Worm (Caenorhabditis elegans) whole organism, dauer: Measurements from ENCODE around the gene bus-5.

Experiments
- unc-62 ChIP-seq: sonication (generic microtip); optimal IDR thresholded peaks from 2 replicates; lab custom pipeline; 2017; ENCODE audit warnings: missing biosample characterization, missing genetic modification reagents, missing genetic modification characterization

bus-5 gene

ce11 chrX:2110603-2111327 lies 2.1 kb downstream of the bus-5 start:
- TF ChIP-seq unc-62 (GFP tag; lab: Kevin White, UChicago), result no peak

- no peak for TF ChIP-seq unc-62 (GFP tag; lab: Kevin White, UChicago)
Measured at ce11 chrX:2108682-2109081, 4.2 kb downstream of the bus-5 start, which contains the start of gene F53B1.2. TSS of gene F53B1.2 (plus strand) at chrX:2108982.

ce11 chrX:2108182-2108581 lies 4.7 kb downstream of the bus-5 start:
- TF ChIP-seq unc-62 (GFP tag; lab: Kevin White, UChicago), result no peak

- no peak for TF ChIP-seq unc-62 (GFP tag; lab: Kevin White, UChicago)
Measured at ce11 chrX:2107414-2107813, 5.5 kb downstream of the bus-5 start.

ce11 chrX:2105310-2105709 lies 7.6 kb downstream of the bus-5 start, which contains the start of gene F53B1.3:
TSS of gene F53B1.3 (plus strand) at chrX:2105610.
- TF ChIP-seq unc-62 (GFP tag; lab: Kevin White, UChicago), result no peak

ce11 chrX:2099002-2099401 lies 13.9 kb downstream of the bus-5 start:
- TF ChIP-seq unc-62 (GFP tag; lab: Kevin White, UChicago), result no peak

DNA sequence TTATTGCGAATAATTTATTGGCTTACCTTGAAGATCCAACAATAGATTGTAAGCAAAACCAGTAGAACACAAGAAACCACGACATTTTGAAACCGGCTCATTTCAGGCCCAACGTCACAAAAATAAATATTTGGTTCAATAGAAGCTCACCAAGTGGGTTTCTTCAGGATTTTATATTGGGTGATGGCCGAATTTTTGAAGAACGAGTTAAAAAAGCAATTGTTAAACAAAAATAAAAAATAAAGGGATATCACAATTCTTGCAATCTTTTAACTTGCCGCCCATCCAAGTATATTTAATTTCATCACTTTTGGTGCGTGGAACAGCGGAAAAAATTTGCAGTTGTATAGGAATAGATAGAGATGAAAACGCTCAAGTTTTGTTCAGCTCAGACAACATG lies 16.1 kb downstream of the bus-5 start, which contains the start of gene T21D9.2:
Gene T21D9.2 (minus strand): TSS at position 101 of the 400 bp plus-strand sequence.
- TF ChIP-seq unc-62 (GFP tag; lab: Kevin White, UChicago), result no peak

ce11 chrX:2094094-2094493 lies 18.8 kb downstream of the bus-5 start:
- TF ChIP-seq unc-62 (GFP tag; lab: Kevin White, UChicago), result no peak

DNA sequence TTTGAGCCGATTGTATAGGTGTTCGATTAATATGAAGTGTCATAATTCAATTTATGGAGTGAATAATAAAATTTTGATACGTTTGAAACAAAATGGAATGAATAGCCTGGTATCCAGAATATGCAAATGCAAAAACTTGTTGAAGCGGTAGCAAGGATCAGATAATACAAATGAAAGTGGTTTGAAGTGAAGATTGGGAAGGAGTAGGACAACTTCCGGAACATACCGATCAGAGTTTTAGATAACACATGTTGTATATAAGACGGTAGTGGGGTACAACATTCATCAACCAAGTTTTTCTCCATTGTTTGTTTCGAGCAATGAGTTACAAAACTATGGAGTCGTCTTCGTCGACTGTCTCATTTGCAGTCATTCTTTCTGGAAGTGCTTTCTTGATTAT lies 19.7 kb downstream of the bus-5 start, which contains the start of gene col-164:
Gene col-164 (plus strand): TSS at position 301 of the 400 bp plus-strand sequence.
- no peak for TF ChIP-seq unc-62 (GFP tag; lab: Kevin White, UChicago)

ce11 chrX:2090493-2090892 lies 22.4 kb downstream of the bus-5 start:
- TF ChIP-seq unc-62 (GFP tag; lab: Kevin White, UChicago), result no peak

ce11 chrX:2089434-2089833 lies 23.5 kb downstream of the bus-5 start, which contains the start of gene lsy-2:
TSS of gene lsy-2 (plus strand) at chrX:2089704.
- TF ChIP-seq unc-62 (GFP tag; lab: Kevin White, UChicago), result no peak

- TF ChIP-seq unc-62 (GFP tag; lab: Kevin White, UChicago), result no peak
Measured at ce11 chrX:2087716-2088115, 25.2 kb downstream of the bus-5 start.

ce11 chrX:2085494-2085893 lies 27.4 kb downstream of the bus-5 start:
- TF ChIP-seq unc-62 (GFP tag; lab: Kevin White, UChicago), result no peak

- TF ChIP-seq unc-62 (GFP tag; lab: Kevin White, UChicago), result no peak
Measured at ce11 chrX:2084988-2085387, 27.9 kb downstream of the bus-5 start, which contains the start of gene F49H12.2. TSS of gene F49H12.2 (plus strand) at chrX:2085288.

DNA sequence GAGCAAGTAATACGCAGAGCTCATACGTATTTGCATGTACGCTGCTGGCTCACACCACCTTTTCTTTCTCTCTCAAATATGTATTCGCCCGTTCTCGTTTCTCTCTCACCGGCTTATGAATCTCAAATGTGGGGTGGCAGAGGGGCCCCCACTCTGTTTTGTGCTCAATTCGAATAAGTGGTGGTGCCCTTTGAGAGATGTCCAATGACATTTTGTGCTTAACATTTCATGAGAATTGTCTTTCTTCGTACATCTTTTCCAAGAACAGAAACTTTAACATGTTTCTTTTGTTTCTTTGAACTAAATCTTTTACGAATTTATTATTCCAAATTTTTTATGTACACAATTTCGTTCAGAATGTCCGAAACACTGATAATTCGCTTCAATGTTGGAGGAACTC lies 28.9 kb downstream of the bus-5 start, which contains the start of gene F49H12.3:
Gene F49H12.3 (plus strand): TSS at position 357 of the 400 bp plus-strand sequence.
- no peak for TF ChIP-seq unc-62 (GFP tag; lab: Kevin White, UChicago)

DNA sequence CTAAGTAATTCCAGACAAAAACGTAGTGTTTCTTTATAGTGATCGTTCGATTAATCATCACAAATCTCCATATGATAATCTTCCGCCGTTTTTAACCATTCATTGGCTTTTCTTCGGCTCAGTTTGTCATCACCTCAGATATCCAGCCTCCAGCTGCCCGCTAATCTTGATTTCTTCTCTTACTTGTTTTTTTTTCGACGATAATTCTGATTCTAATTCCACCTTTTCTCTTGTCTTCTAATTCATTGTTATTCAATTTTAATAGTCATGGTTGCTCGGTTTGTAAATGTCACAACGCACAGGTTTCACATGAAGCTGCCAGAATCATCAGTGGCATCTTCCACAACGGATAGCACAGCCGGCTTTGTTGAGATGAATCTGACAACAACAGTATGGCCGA lies 33.4 kb downstream of the bus-5 start, which contains the start of gene F49H12.4:
Gene F49H12.4 (plus strand): TSS at position 301 of the 400 bp plus-strand sequence.
- TF ChIP-seq unc-62 (GFP tag; lab: Kevin White, UChicago), result no peak

DNA sequence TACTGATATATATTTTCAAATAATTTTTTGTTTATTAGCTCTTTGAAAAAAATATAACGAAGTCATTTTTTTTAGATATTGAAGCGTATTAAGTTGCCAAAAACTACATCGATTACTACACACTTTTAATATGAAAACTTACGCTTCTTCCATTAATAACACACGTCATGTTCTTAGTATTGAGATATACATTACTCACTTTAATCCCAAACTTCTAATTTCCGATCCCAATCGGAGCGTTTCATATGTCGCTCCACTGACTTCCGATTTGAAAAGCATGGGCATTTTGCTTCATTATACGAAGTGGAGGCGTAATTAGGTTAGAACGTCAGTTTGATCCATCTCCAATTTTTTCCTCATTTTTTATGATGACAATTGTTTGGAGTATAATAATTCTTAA lies 34.1 kb downstream of the bus-5 start:
- TF ChIP-seq unc-62 (GFP tag; lab: Kevin White, UChicago), result no peak
